Worm (Caenorhabditis elegans) whole organism, L4/young adult: ENCODE results near the gene perm-3.
"Not testable (repeated sequence)": the region's sequence is repeated elsewhere in the genome, so short reads cannot be mapped to it uniquely, and the experiment has no call there.

Source experiments
- W03F9.2 ChIP-seq: fragments of 150-350 bp; optimal IDR thresholded peaks from 2 replicates; lab custom pipeline; 2014; ENCODE audit warnings: missing biosample characterization, missing genetic modification characterization
- dao-5 ChIP-seq: sonication (generic microtip); optimal IDR thresholded peaks from 2 replicates; lab custom pipeline; 2016; ENCODE audit warnings: missing genotype, missing genetic modification characterization, moderate library complexity, missing compliant biosample characterization
- him-1 ChIP-seq: sonication (generic microtip); optimal IDR thresholded peaks from 2 replicates; lab custom pipeline; 2016; ENCODE audit warnings: missing genotype, missing genetic modification reagents, missing genetic modification characterization, missing compliant biosample characterization

Gene perm-3

ce11 chrIV:5354564-5354963, 40.0 kb downstream of the perm-3 start:
- TF ChIP-seq dao-5 (tag; lab: Kevin White, UChicago) = no peak
- TF ChIP-seq W03F9.2 (tag; lab: Kevin White, UChicago) = no peak
- no peak for TF ChIP-seq him-1 (tag; lab: Kevin White, UChicago)

DNA sequence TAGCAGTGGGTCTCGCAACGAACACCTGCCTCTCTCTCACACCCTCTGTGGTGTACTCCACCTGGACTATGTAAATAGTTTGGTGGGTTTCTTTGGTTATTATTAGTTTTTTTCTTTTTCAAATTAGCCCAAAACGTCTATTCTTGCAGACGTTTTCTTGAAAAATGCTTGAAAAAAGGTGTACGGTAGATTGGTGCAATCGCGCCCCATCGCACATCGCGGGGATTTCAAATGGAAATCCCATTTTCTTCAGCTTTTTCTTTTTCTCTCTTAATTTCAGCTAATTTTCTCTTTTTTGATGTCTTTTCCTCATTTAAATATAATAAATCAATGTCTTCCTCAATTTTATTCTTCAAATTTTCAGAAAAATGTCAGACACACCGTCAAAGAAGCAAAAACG, 40.5 kb downstream of the perm-3 start, which contains the start of gene Y4C6B.1:
TSS of gene Y4C6B.1 (plus strand) at position 365 of the 400 bp plus-strand sequence.
- TF ChIP-seq dao-5 (tag; lab: Kevin White, UChicago) (no peak), W03F9.2 (tag; lab: Kevin White, UChicago) (no peak), him-1 (tag; lab: Kevin White, UChicago) (no peak)

DNA sequence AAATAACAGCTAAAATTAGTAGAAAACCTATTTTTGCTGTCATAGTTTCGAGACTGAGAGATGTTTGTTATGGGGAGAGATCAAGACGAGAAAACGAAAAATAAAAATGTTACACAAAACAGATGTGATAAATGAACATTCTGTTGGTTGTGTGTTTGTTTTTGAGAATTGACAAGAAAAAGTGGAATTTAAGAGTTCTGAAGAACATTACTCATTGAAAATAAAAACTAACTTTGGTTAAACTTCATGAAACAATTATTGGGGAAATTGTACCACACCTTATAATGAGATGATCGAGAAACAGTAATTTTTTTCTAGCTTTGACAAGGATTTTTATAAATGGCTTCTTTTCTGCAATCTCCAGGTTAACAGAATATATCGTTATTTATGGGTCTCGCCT, 41.2 kb downstream of the perm-3 start, which contains the start of gene Y4C6B.7:
TSS of gene Y4C6B.7 (minus strand) at position 101 of the 400 bp plus-strand sequence.
- TF ChIP-seq W03F9.2 (tag; lab: Kevin White, UChicago) (no peak), dao-5 (tag; lab: Kevin White, UChicago) (no peak), him-1 (tag; lab: Kevin White, UChicago) (no peak)

ce11 chrIV:5350480-5351193, 44.0 kb downstream of the perm-3 start, which contains the start of gene gba-4:
Gene gba-4 (minus strand): TSS chrIV:5350897.
- TF ChIP-seq him-1, W03F9.2, dao-5 (tag; lab: Kevin White, UChicago): not testable (repeated sequence)

DNA sequence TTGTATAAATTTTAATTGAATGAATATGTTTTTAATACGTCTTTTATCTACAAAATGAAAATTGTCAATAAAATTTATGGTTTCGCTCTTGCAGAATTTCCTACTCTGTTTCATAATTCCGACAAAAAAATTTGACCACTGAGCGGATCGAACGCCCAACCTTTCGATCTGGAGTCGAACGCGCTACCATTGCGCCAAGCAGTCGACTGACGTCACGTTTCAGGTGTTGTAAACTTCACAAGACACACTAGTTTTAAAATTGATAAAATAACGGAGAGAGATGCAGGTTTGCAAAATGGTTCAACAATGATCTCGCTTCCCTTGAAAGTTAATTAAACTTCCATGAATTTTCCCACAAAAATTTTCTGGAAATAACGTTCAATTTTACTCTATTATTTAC, 50.4 kb downstream of the perm-3 start:
- TF ChIP-seq W03F9.2 (tag; lab: Kevin White, UChicago) (peak; percentile 10), dao-5 (tag; lab: Kevin White, UChicago) (no peak)
